Fruit fly (Drosophila melanogaster) whole organism, embryonic: ENCODE data around the gene CG33098.
A peak's percentile ranks its signal among the peaks of the same experiment; 100 is the strongest.

ENCODE experiments used
- Antp ChIP-seq: fragments of 200-800 bp; sonication (Bioruptor generic); optimal IDR thresholded peaks from 3 replicates; lab custom pipeline; 2016; ENCODE audit warnings: missing biosample characterization, missing genetic modification characterization
- Bdp1 ChIP-seq: fragments of 200-800 bp; sonication (Bioruptor generic); optimal IDR thresholded peaks from 3 replicates; lab custom pipeline; 2016; ENCODE audit warnings: missing biosample characterization, missing genetic modification characterization
- Blimp-1 ChIP-seq: fragments of 200-800 bp; sonication (Bioruptor generic); optimal IDR thresholded peaks from 3 replicates; lab custom pipeline; 2018; ENCODE audit warnings: missing biosample characterization, missing genetic modification characterization, mild to moderate bottlenecking, moderate library complexity, missing genetic modification reagents
- CG10274 ChIP-seq: fragments of 200-800 bp; sonication (Bioruptor generic); optimal IDR thresholded peaks from 3 replicates; lab custom pipeline; 2017; ENCODE audit warnings: missing biosample characterization, mild to moderate bottlenecking, missing genetic modification characterization
- CG10431 ChIP-seq: fragments of 200-800 bp; sonication (Bioruptor generic); optimal IDR thresholded peaks from 3 replicates; lab custom pipeline; 2018; ENCODE audit warnings: missing biosample characterization, mild to moderate bottlenecking, missing genetic modification characterization
- CG10462 ChIP-seq: fragments of 200-800 bp; sonication (Bioruptor generic); optimal IDR thresholded peaks from 2 replicates; lab custom pipeline; 2016; ENCODE audit warnings: missing biosample characterization, missing genetic modification characterization
- CG14014 ChIP-seq: fragments of 200-800 bp; sonication (Bioruptor generic); IDR thresholded peaks from 2 replicates; pipeline ENCODE4 v1.3.6; 2022; ENCODE audit warnings: missing biosample characterization, missing genetic modification characterization
- CG15073 ChIP-seq: fragments of 200-800 bp; sonication (Bioruptor generic); optimal IDR thresholded peaks from 2 replicates; lab custom pipeline; 2016; ENCODE audit warnings: missing biosample characterization, missing genetic modification characterization
- CG1832 ChIP-seq: fragments of 200-800 bp; sonication (Bioruptor generic); optimal IDR thresholded peaks from 2 replicates; lab custom pipeline; 2017; ENCODE audit warnings: missing biosample characterization, mild to moderate bottlenecking, missing genetic modification characterization, inconsistent platforms
- CG18764 ChIP-seq: fragments of 200-800 bp; sonication (Bioruptor generic); optimal IDR thresholded peaks from 3 replicates; lab custom pipeline; 2016; ENCODE audit warnings: missing biosample characterization, missing genetic modification characterization
- CG30431 ChIP-seq: fragments of 200-800 bp; sonication (Bioruptor generic); optimal IDR thresholded peaks from 2 replicates; lab custom pipeline; 2017; ENCODE audit warnings: missing biosample characterization, missing genetic modification characterization
- CG31365 ChIP-seq: fragments of 200-800 bp; sonication (Bioruptor generic); optimal IDR thresholded peaks from 2 replicates; lab custom pipeline; 2018; ENCODE audit warnings: missing biosample characterization, mild to moderate bottlenecking, missing genetic modification characterization
- CG31441 ChIP-seq: fragments of 200-800 bp; sonication (Bioruptor generic); IDR thresholded peaks from 2 replicates; pipeline ENCODE4 v1.3.6; 2022; ENCODE audit warnings: missing biosample characterization, missing genetic modification characterization
- CG32772 ChIP-seq: fragments of 200-800 bp; sonication (Bioruptor generic); IDR thresholded peaks from 2 replicates; pipeline ENCODE4 v1.3.6; 2022; ENCODE audit warnings: missing biosample characterization, missing genetic modification characterization
- CG34422 ChIP-seq: fragments of 200-800 bp; sonication (Bioruptor generic); IDR thresholded peaks from 3 replicates; pipeline ENCODE4 v1.3.6; 2022; ENCODE audit warnings: missing biosample characterization, missing genetic modification characterization
- CG4282 ChIP-seq: fragments of 200-800 bp; sonication (Bioruptor generic); optimal IDR thresholded peaks from 2 replicates; lab custom pipeline; 2016; ENCODE audit warnings: missing biosample characterization, missing genetic modification characterization
- CG7745 ChIP-seq: fragments of 200-800 bp; sonication (Bioruptor generic); optimal IDR thresholded peaks from 2 replicates; lab custom pipeline; 2018; ENCODE audit warnings: missing biosample characterization, mild to moderate bottlenecking, missing genetic modification characterization, moderate library complexity
- Chrac-16 ChIP-seq: fragments of 200-800 bp; sonication (Bioruptor generic); optimal IDR thresholded peaks from 3 replicates; lab custom pipeline; 2016; ENCODE audit warnings: missing biosample characterization, missing genetic modification characterization
- D19B ChIP-seq: fragments of 200-800 bp; sonication (Bioruptor generic); optimal IDR thresholded peaks from 2 replicates; lab custom pipeline; 2017; ENCODE audit warnings: missing biosample characterization, mild to moderate bottlenecking, missing genetic modification characterization
- Dfd ChIP-seq, 2 experiments: fragments of >200 bp; optimal IDR thresholded peaks; 2 replicates each; lab custom pipeline; 2017; ENCODE audit warnings: missing biosample characterization in 2 of 2, missing genetic modification characterization in 2 of 2
- Dll ChIP-seq: fragments of 200-800 bp; sonication (Bioruptor generic); IDR thresholded peaks from 4 replicates; pipeline ENCODE4 v1.3.6; 2022; ENCODE audit warnings: missing biosample characterization, missing genetic modification characterization; ENCODE audit not compliant: partially characterized antibody
- Dref ChIP-seq: fragments of 200-800 bp; sonication (Bioruptor generic); IDR thresholded peaks from 2 replicates; pipeline ENCODE4 v1.3.6; 2022; ENCODE audit warnings: missing biosample characterization, missing genetic modification characterization
- Eip74EF ChIP-seq, 2 experiments: fragments of 200-800 bp in 1 of 2; fragments of >200 bp in 1 of 2; sonication (Bioruptor generic) in 1 of 2; optimal IDR thresholded peaks; 2 replicates each; lab custom pipeline; 2017 to 2019; ENCODE audit warnings: missing biosample characterization in 2 of 2, missing genetic modification characterization in 2 of 2, mild to moderate bottlenecking in 1 of 2, moderate library complexity in 1 of 2
- Hand ChIP-seq: fragments of 200-800 bp; sonication (Bioruptor generic); optimal IDR thresholded peaks from 2 replicates; lab custom pipeline; 2017; ENCODE audit warnings: mild to moderate bottlenecking, missing biosample characterization, missing genetic modification reagents, missing genetic modification characterization
- Med ChIP-seq: fragments of 200-800 bp; sonication (Bioruptor generic); peaks from one replicate; lab custom pipeline; 2016; ENCODE audit warnings: missing biosample characterization, missing genetic modification characterization, mild to moderate bottlenecking, inconsistent platforms, moderate library complexity
- Optix ChIP-seq: fragments of 200-800 bp; sonication (Bioruptor generic); IDR thresholded peaks from 3 replicates; pipeline ENCODE4 v1.3.6; 2022; ENCODE audit warnings: missing biosample characterization, missing genetic modification characterization
- Sox102F ChIP-seq: fragments of 200-800 bp; sonication (Bioruptor generic); optimal IDR thresholded peaks from 2 replicates; lab custom pipeline; 2018; ENCODE audit warnings: missing biosample characterization, mild to moderate bottlenecking, missing genetic modification characterization, moderate library complexity
- Spps ChIP-seq: fragments of 200-800 bp; sonication (Bioruptor generic); optimal IDR thresholded peaks from 2 replicates; lab custom pipeline; 2018; ENCODE audit warnings: missing biosample characterization, mild to moderate bottlenecking, missing genetic modification characterization
- Taf1 ChIP-seq: fragments of 200-800 bp; sonication (Bioruptor generic); IDR thresholded peaks from 2 replicates; pipeline ENCODE4 v1.3.6; 2022; ENCODE audit warnings: missing biosample characterization, missing genetic modification characterization
- bowl ChIP-seq: fragments of 200-800 bp; sonication (Bioruptor generic); IDR thresholded peaks from 2 replicates; pipeline ENCODE4 v1.3.6; 2022; ENCODE audit warnings: missing biosample characterization, missing genetic modification characterization
- corto ChIP-seq: fragments of 200-800 bp; sonication (Bioruptor generic); optimal IDR thresholded peaks from 2 replicates; lab custom pipeline; 2016; ENCODE audit warnings: missing biosample characterization, mild to moderate bottlenecking, missing genetic modification characterization, moderate library complexity
- croc ChIP-seq: fragments of 200-800 bp; sonication (Bioruptor generic); conservative IDR thresholded peaks from 3 replicates; pipeline ENCODE4 v1.3.6; 2022; ENCODE audit warnings: missing biosample characterization, missing genetic modification characterization
- da ChIP-seq: fragments of 200-800 bp; sonication (Bioruptor generic); optimal IDR thresholded peaks from 2 replicates; lab custom pipeline; 2016; ENCODE audit warnings: missing biosample characterization, missing genetic modification characterization
- danr ChIP-seq: fragments of 200-800 bp; sonication (Bioruptor generic); IDR thresholded peaks from 2 replicates; pipeline ENCODE4 v1.3.6; 2022; ENCODE audit warnings: missing biosample characterization, missing genetic modification characterization
- disco-r ChIP-seq: fragments of 200-800 bp; sonication (Bioruptor generic); optimal IDR thresholded peaks from 2 replicates; lab custom pipeline; 2016; ENCODE audit warnings: missing biosample characterization, missing genetic modification characterization
- eyg ChIP-seq: fragments of 200-800 bp; sonication (Bioruptor generic); optimal IDR thresholded peaks from 3 replicates; lab custom pipeline; 2016; ENCODE audit warnings: missing biosample characterization, missing genetic modification characterization
- ftz-f1 ChIP-seq: fragments of 200-800 bp; sonication (Bioruptor generic); optimal IDR thresholded peaks from 2 replicates; lab custom pipeline; 2016; ENCODE audit warnings: missing biosample characterization, missing genetic modification characterization
- ham ChIP-seq: fragments of 200-800 bp; sonication (Bioruptor generic); IDR thresholded peaks from 2 replicates; pipeline ENCODE4 v1.3.6; 2022; ENCODE audit warnings: missing biosample characterization, missing genetic modification characterization
- hb ChIP-seq: fragments of 200-800 bp; sonication (Bioruptor generic); IDR thresholded peaks from 3 replicates; pipeline ENCODE4 v1.3.6; 2022; ENCODE audit warnings: missing biosample characterization, missing genetic modification characterization; ENCODE audit not compliant: partially characterized antibody
- hbn ChIP-seq: fragments of 200-800 bp; sonication (Bioruptor generic); IDR thresholded peaks from 2 replicates; pipeline ENCODE4 v1.3.6; 2022; ENCODE audit warnings: missing biosample characterization, missing genetic modification characterization; ENCODE audit not compliant: partially characterized antibody
- kah ChIP-seq: fragments of 200-800 bp; sonication (Bioruptor generic); optimal IDR thresholded peaks from 2 replicates; lab custom pipeline; 2018; ENCODE audit warnings: missing biosample characterization, mild to moderate bottlenecking, missing genetic modification characterization
- mam ChIP-seq: fragments of 200-800 bp; sonication (Bioruptor generic); optimal IDR thresholded peaks from 3 replicates; lab custom pipeline; 2016; ENCODE audit warnings: missing biosample characterization, missing genetic modification characterization
- pb ChIP-seq: fragments of 200-800 bp; sonication (Bioruptor generic); optimal IDR thresholded peaks from 3 replicates; lab custom pipeline; 2016; ENCODE audit warnings: missing biosample characterization, missing genetic modification characterization
- peb ChIP-seq: fragments of 200-800 bp; sonication (Bioruptor generic); IDR thresholded peaks from 2 replicates; pipeline ENCODE4 v1.3.6; 2022; ENCODE audit warnings: missing biosample characterization, missing genetic modification characterization
- pros ChIP-seq: fragments of 200-800 bp; sonication (Bioruptor generic); optimal IDR thresholded peaks from 3 replicates; lab custom pipeline; 2019; ENCODE audit warnings: missing biosample characterization, mild to moderate bottlenecking, missing genetic modification characterization, moderate library complexity
- psq ChIP-seq: fragments of 200-800 bp; sonication (Bioruptor generic); optimal IDR thresholded peaks from 2 replicates; lab custom pipeline; 2017; ENCODE audit warnings: missing biosample characterization, missing genetic modification characterization
- run ChIP-seq: fragments of 200-800 bp; sonication (Bioruptor generic); optimal IDR thresholded peaks from 3 replicates; lab custom pipeline; 2018; ENCODE audit warnings: missing biosample characterization, mild to moderate bottlenecking, missing genetic modification characterization
- sc ChIP-seq, 3 experiments: fragments of >200 bp in 2 of 3; fragments of 200-800 bp in 1 of 3; sonication (Bioruptor generic) in 1 of 3; optimal IDR thresholded peaks; 2 replicates in 2 of 3; 3 replicates in 1 of 3; lab custom pipeline; 2017; ENCODE audit warnings: mild to moderate bottlenecking in 1 of 3, missing biosample characterization in 1 of 3, missing genetic modification characterization in 1 of 3, missing genetic modification reagents in 1 of 3
- sr ChIP-seq: fragments of 200-800 bp; sonication (Bioruptor generic); IDR thresholded peaks from 3 replicates; pipeline ENCODE4 v1.3.6; 2022; ENCODE audit warnings: missing biosample characterization, missing genetic modification characterization
- sug ChIP-seq: fragments of 200-800 bp; optimal IDR thresholded peaks from 2 replicates; lab custom pipeline; 2019; ENCODE audit warnings: missing biosample characterization, mild to moderate bottlenecking, missing genetic modification characterization, moderate library complexity

The CG33098 gene

dm6 chr3R:12402935-12403334, 15.9 kb downstream of the CG33098 start (continued):
- TF ChIP-seq run (peak; percentile 95), Hand (GFP tag; lab: Kevin White, UChicago) (peak; percentile 92), ftz-f1 (GFP tag; lab: Kevin White, UChicago) (peak; percentile 45), sug (tag; lab: Kevin White, UChicago) (peak; percentile 97), disco-r (GFP tag; lab: Kevin White, UChicago) (peak; percentile 86), pb (peak; percentile 86), Bdp1 (GFP tag; lab: Kevin White, UChicago) (peak; percentile 86), Dll (peak; percentile 72), Dref (peak; percentile 52), CG4282 (GFP tag; lab: Kevin White, UChicago) (peak; percentile 76), eyg (peak; percentile 91), CG18764 (GFP tag; lab: Kevin White, UChicago) (peak; percentile 94), pros (GFP tag; lab: Kevin White, UChicago) (peak; percentile 87), Blimp-1 (peak; percentile 97), bowl (GFP tag; lab: Robert Waterston, UW) (peak; percentile 95), peb (GFP tag; lab: Robert Waterston, UW) (peak; percentile 92), da (GFP tag; lab: Kevin White, UChicago) (peak; percentile 85), corto (GFP tag; lab: Kevin White, UChicago) (peak; percentile 82), CG32772 (GFP tag; lab: Robert Waterston, UW) (peak; percentile 88), CG10274 (GFP tag; lab: Kevin White, UChicago) (peak; percentile 95), danr (GFP tag; lab: Robert Waterston, UW) (peak; percentile 87; the same call in 1 of the 2 replicates), CG31365 (peak; percentile 90), Optix (GFP tag; lab: Robert Waterston, UW) (peak; percentile 86), kah (GFP tag; lab: Kevin White, UChicago) (peak; percentile 97), Taf1 (GFP tag; lab: Robert Waterston, UW) (peak; percentile 92), Eip74EF (GFP tag; optimal IDR thresholded peaks at IDR 0.05; lab: Kevin White, UChicago) (peak in 1 of 2 experiments; percentile 98), mam (GFP tag; lab: Kevin White, UChicago) (peak; percentile 92), Chrac-16 (GFP tag; lab: Kevin White, UChicago) (peak; percentile 94), Med (GFP tag; lab: Kevin White, UChicago) (peak; percentile 99), Antp (GFP tag; lab: Kevin White, UChicago) (peak; percentile 86), sr (GFP tag; lab: Robert Waterston, UW) (peak; percentile 83), hbn (GFP tag; lab: Robert Waterston, UW) (peak; percentile 36; the same call in 1 of the 2 replicates), CG10431 (peak; percentile 93), CG14014 (GFP tag; lab: Robert Waterston, UW) (peak; percentile 97), CG10462 (peak; percentile 93), CG15073 (peak; percentile 76), croc (GFP tag; lab: Robert Waterston, UW) (peak; percentile 91), CG30431 (GFP tag; lab: Kevin White, UChicago) (peak; percentile 94), psq (peak; percentile 87), sc (optimal IDR thresholded peaks at IDR 0.05; lab: Kevin White, UChicago) (no peak), sc (GFP tag; optimal IDR thresholded peaks at IDR 0.05; lab: Kevin White, UChicago) (peak; percentile 94), ham (GFP tag; lab: Robert Waterston, UW) (peak; percentile 57; the same call in 1 of the 2 replicates), CG34422 (peak; percentile 96), hb (GFP tag; lab: Robert Waterston, UW) (no peak), Sox102F (peak; percentile 98), CG7745 (tag; lab: Kevin White, UChicago) (peak; percentile 92), Dfd (GFP tag; optimal IDR thresholded peaks at IDR 0.05; lab: Kevin White, UChicago) (no peak), CG31441 (GFP tag; lab: Robert Waterston, UW) (peak; percentile 99), Spps (tag; lab: Kevin White, UChicago) (peak; percentile 98), D19B (GFP tag; lab: Kevin White, UChicago) (peak; percentile 95), CG1832 (GFP tag; lab: Kevin White, UChicago) (no peak)
